Fruit fly (Drosophila melanogaster): ENCODE data around the gene OtopLa.

OtopLa gene

DNA sequence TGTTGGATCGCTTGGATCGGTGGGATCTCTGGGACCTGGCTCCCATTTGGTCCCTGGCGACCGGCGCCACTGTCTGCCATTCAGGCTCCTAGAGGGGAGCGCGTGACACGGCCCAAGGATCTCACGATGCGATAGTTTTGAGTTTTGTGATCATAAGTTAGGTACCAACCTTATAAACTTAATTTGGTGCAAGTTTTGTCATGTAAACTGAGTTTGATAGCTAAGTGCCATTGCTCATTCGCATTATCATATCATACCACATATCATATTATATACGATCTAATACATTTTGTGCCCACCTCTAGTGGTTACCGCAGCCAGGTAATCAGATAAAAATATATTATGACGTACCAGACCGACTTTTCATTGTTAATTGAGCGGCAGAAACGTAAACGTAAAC, 47.7 kb upstream of the OtopLa start (continued):
- TF ChIP-seq ftz-f1 (GFP tag; optimal IDR thresholded peaks at IDR 0.05) (no peak), Hr78 (GFP tag; optimal IDR thresholded peaks at IDR 0.05) (no peak), CG7928 (GFP tag; optimal IDR thresholded peaks at IDR 0.05) (no peak), CG8290 (GFP tag; optimal IDR thresholded peaks at IDR 0.05) (no peak), CG8290 (tag; optimal IDR thresholded peaks at IDR 0.05) (peak in 1 of 2 experiments; percentile 38), vfl (GFP tag; optimal IDR thresholded peaks at IDR 0.05) (no peak), cwo (GFP tag; optimal IDR thresholded peaks at IDR 0.05) (no peak), CG7987 (GFP tag; optimal IDR thresholded peaks at IDR 0.05) (no peak), nau (GFP tag; optimal IDR thresholded peaks at IDR 0.05) (no peak), aop (GFP tag; IDR thresholded peaks at IDR 0.05) (no peak), eve (GFP tag; optimal IDR thresholded peaks at IDR 0.05) (no peak), CG10274 (GFP tag; optimal IDR thresholded peaks at IDR 0.05) (no peak), Blimp-1 (GFP tag; optimal IDR thresholded peaks at IDR 0.05) (no peak), CG1647 (GFP tag; optimal IDR thresholded peaks at IDR 0.05) (no peak), CG16863 (GFP tag; optimal IDR thresholded peaks at IDR 0.05) (no peak), slou (GFP tag; optimal IDR thresholded peaks at IDR 0.05) (no peak), CG14667 (GFP tag; IDR thresholded peaks at IDR 0.05) (no peak), Xbp1 (GFP tag; optimal IDR thresholded peaks at IDR 0.05) (no peak), croc (GFP tag; conservative IDR thresholded peaks at IDR 0.05) (no peak), CG13775 (GFP tag; optimal IDR thresholded peaks at IDR 0.05) (no peak), CTCF (GFP tag; optimal IDR thresholded peaks at IDR 0.05) (no peak), CG10321 (GFP tag; IDR thresholded peaks at IDR 0.05) (no peak), Dbx (GFP tag; IDR thresholded peaks at IDR 0.05) (no peak), dpn (GFP tag; optimal IDR thresholded peaks at IDR 0.05) (no peak), CG34224 (GFP tag; IDR thresholded peaks at IDR 0.05; ENCODE audit: partially characterized antibody) (peak; percentile 61; the same call in 2 of the 3 replicates), crol (GFP tag; IDR thresholded peaks at IDR 0.05) (no peak), CG14441 (GFP tag; IDR thresholded peaks at IDR 0.05) (no peak), CG18011 (GFP tag; optimal IDR thresholded peaks at IDR 0.05) (no peak), CG17612 (GFP tag; IDR thresholded peaks at IDR 0.05) (no peak), her (GFP tag; optimal IDR thresholded peaks at IDR 0.05) (no peak), nom (GFP tag; optimal IDR thresholded peaks at IDR 0.05) (no peak), CG7556 (GFP tag; optimal IDR thresholded peaks at IDR 0.05) (no peak), CG2120 (GFP tag; optimal IDR thresholded peaks at IDR 0.05) (no peak), Side (GFP tag; optimal IDR thresholded peaks at IDR 0.05) (no peak), CG4404 (GFP tag; IDR thresholded peaks at IDR 0.05) (no peak), CG17802 (tag; optimal IDR thresholded peaks at IDR 0.05) (no peak), jigr1 (GFP tag; IDR thresholded peaks at IDR 0.05) (no peak), Ptx1 (GFP tag; IDR thresholded peaks at IDR 0.05) (no peak), ap (GFP tag; IDR thresholded peaks at IDR 0.05) (no peak), Sin3A (optimal IDR thresholded peaks at IDR 0.05) (no peak), CG4707 (GFP tag; optimal IDR thresholded peaks at IDR 0.05) (no peak), zfh1 (GFP tag; IDR thresholded peaks at IDR 0.05) (peak; percentile 52; the same call in 2 of the 3 replicates), Bdp1 (GFP tag; optimal IDR thresholded peaks at IDR 0.05) (no peak), CG10431 (GFP tag; optimal IDR thresholded peaks at IDR 0.05) (no peak), cato (GFP tag; optimal IDR thresholded peaks at IDR 0.05; ENCODE audit: borderline replicate concordance) (no peak), bab2 (GFP tag; optimal IDR thresholded peaks at IDR 0.05) (no peak), CG6791 (GFP tag; IDR thresholded peaks at IDR 0.05; ENCODE audit: partially characterized antibody) (peak; percentile 74), CG13123 (GFP tag; optimal IDR thresholded peaks at IDR 0.05) (no peak), Hmx (GFP tag; optimal IDR thresholded peaks at IDR 0.05) (no peak), CG17359 (tag; optimal IDR thresholded peaks at IDR 0.05) (no peak), CG4820 (GFP tag; optimal IDR thresholded peaks at IDR 0.05) (no peak), CG9609 (GFP tag; optimal IDR thresholded peaks at IDR 0.05) (no peak), Med (GFP tag) (no peak)
